Worm (Caenorhabditis elegans) whole organism, L4 larva: ENCODE measurements around the gene clik-1.

Experiments
- D1046.2 ChIP-seq: fragments of 200-800 bp; sonication (Bioruptor generic); IDR thresholded peaks from 2 replicates; pipeline ENCODE4 v1.3.6; 2022; ENCODE audit warnings: missing genetic modification characterization, missing compliant biosample characterization
- T20F7.1 ChIP-seq: fragments of 200-800 bp; sonication (Bioruptor generic); optimal IDR thresholded peaks from 2 replicates; lab custom pipeline; 2018; ENCODE audit warnings: mild to moderate bottlenecking, missing genetic modification characterization, missing compliant biosample characterization
- Y105C5A.15 ChIP-seq: fragments of 200-800 bp; sonication (Bioruptor generic); IDR thresholded peaks from 2 replicates; pipeline ENCODE4 v1.3.6; 2022; ENCODE audit warnings: missing genetic modification characterization, missing compliant biosample characterization
- aha-1 ChIP-seq: fragments of 150-350 bp; peaks from one replicate; lab custom pipeline; 2014; ENCODE audit warnings: missing biosample characterization, missing genetic modification characterization
- attf-4 ChIP-seq: sonication (generic microtip); optimal IDR thresholded peaks from 3 replicates; lab custom pipeline; 2017; ENCODE audit warnings: missing biosample characterization, missing genetic modification characterization
- ceh-20 ChIP-seq: fragments of 200-800 bp; sonication (Bioruptor generic); IDR thresholded peaks from 2 replicates; pipeline ENCODE4 v1.3.6; 2022; ENCODE audit warnings: missing genetic modification reagents, missing genetic modification characterization, missing compliant biosample characterization
- ceh-28 ChIP-seq: fragments of 150-350 bp; optimal IDR thresholded peaks from 2 replicates; lab custom pipeline; 2014; ENCODE audit warnings: missing biosample characterization, missing genetic modification reagents, missing genetic modification characterization
- ceh-44 ChIP-seq: fragments of 200-800 bp; sonication (Bioruptor generic); IDR thresholded peaks from 2 replicates; pipeline ENCODE4 v1.3.6; 2022; ENCODE audit warnings: missing genetic modification reagents, missing genetic modification characterization, missing compliant biosample characterization
- ces-1 ChIP-seq: fragments of 150-350 bp; sonication (generic microtip); optimal IDR thresholded peaks from 4 replicates; lab custom pipeline; 2014; ENCODE audit warnings: missing biosample characterization, missing genetic modification reagents, missing genetic modification characterization
- ctbp-1 ChIP-seq: fragments of 200-800 bp; sonication (Bioruptor generic); IDR thresholded peaks from 2 replicates; pipeline ENCODE4 v1.3.6; 2022; ENCODE audit warnings: missing genetic modification reagents, missing genetic modification characterization, missing compliant biosample characterization
- fos-1 ChIP-seq: fragments of 150-350 bp; optimal IDR thresholded peaks from 2 replicates; lab custom pipeline; 2014; ENCODE audit warnings: missing biosample characterization, missing genetic modification characterization
- hlh-11 ChIP-seq: fragments of 200-800 bp; sonication (Bioruptor generic); optimal IDR thresholded peaks from 2 replicates; lab custom pipeline; 2018; ENCODE audit warnings: mild to moderate bottlenecking, missing genetic modification characterization, missing compliant biosample characterization
- hlh-30 ChIP-seq: sonication (generic microtip); optimal IDR thresholded peaks from 2 replicates; lab custom pipeline; 2017; ENCODE audit warnings: antibody characterized with exemption, mild to moderate bottlenecking, missing genetic modification characterization, missing compliant biosample characterization; ENCODE audit not compliant: insufficient read depth
- hmg-1.1 ChIP-seq: fragments of 200-800 bp; sonication (Bioruptor generic); IDR thresholded peaks from 2 replicates; pipeline ENCODE4 v1.3.6; 2022; ENCODE audit warnings: missing genetic modification reagents, missing genetic modification characterization, missing compliant biosample characterization
- jun-1 ChIP-seq: fragments of 150-350 bp; optimal IDR thresholded peaks from 2 replicates; lab custom pipeline; 2014; ENCODE audit warnings: missing biosample characterization, missing genetic modification reagents, missing genetic modification characterization
- lim-7 ChIP-seq: fragments of 200-800 bp; sonication (Bioruptor generic); IDR thresholded peaks from 2 replicates; pipeline ENCODE4 v1.3.6; 2022; ENCODE audit warnings: missing genetic modification characterization, missing compliant biosample characterization
- lin-1 ChIP-seq: fragments of 200-800 bp; sonication (Bioruptor generic); IDR thresholded peaks from 2 replicates; pipeline ENCODE4 v1.3.6; 2022; ENCODE audit warnings: missing genetic modification reagents, missing genetic modification characterization, missing compliant biosample characterization
- lin-13 ChIP-seq: fragments of 150-350 bp; optimal IDR thresholded peaks from 2 replicates; lab custom pipeline; 2014; ENCODE audit warnings: missing biosample characterization, missing genetic modification reagents, missing genetic modification characterization
- lin-29 ChIP-seq: fragments of 200-800 bp; sonication (Bioruptor generic); IDR thresholded peaks from 2 replicates; pipeline ENCODE4 v1.3.6; 2022; ENCODE audit warnings: missing genetic modification reagents, missing genetic modification characterization, missing compliant biosample characterization
- lin-38 ChIP-seq: fragments of 200-800 bp; sonication (Bioruptor generic); IDR thresholded peaks from 2 replicates; pipeline ENCODE4 v1.3.6; 2022; ENCODE audit warnings: missing genetic modification reagents, missing genetic modification characterization, missing compliant biosample characterization
- lir-3 ChIP-seq: sonication (generic microtip); optimal IDR thresholded peaks from 2 replicates; lab custom pipeline; 2016; ENCODE audit warnings: mild to moderate bottlenecking, missing genetic modification characterization, missing compliant biosample characterization
- madf-5 ChIP-seq, 2 experiments: fragments of 200-800 bp; sonication (Bioruptor generic); IDR thresholded peaks; 2 replicates each; pipeline ENCODE4 v1.3.6; 2022; ENCODE audit warnings: missing compliant biosample characterization in 2 of 2, missing genetic modification characterization in 2 of 2
- madf-9 ChIP-seq: fragments of 200-800 bp; sonication (Bioruptor generic); conservative IDR thresholded peaks from 2 replicates; pipeline ENCODE4 v1.3.6; 2022; ENCODE audit warnings: missing genetic modification reagents, missing genetic modification characterization, missing compliant biosample characterization
- mes-2 ChIP-seq: sonication (generic microtip); optimal IDR thresholded peaks from 2 replicates; lab custom pipeline; 2016; ENCODE audit warnings: missing genotype, mild to moderate bottlenecking, missing genetic modification characterization, missing compliant biosample characterization; ENCODE audit not compliant: poor library complexity, severe bottlenecking
- mxl-3 ChIP-seq: fragments of 200-800 bp; sonication (Bioruptor generic); optimal IDR thresholded peaks from 2 replicates; lab custom pipeline; 2018; ENCODE audit warnings: mild to moderate bottlenecking, missing genetic modification characterization, missing compliant biosample characterization
- nhr-10 ChIP-seq: fragments of 150-350 bp; optimal IDR thresholded peaks from 2 replicates; lab custom pipeline; 2014; ENCODE audit warnings: missing biosample characterization, missing genetic modification characterization
- nhr-11 ChIP-seq: fragments of 150-350 bp; optimal IDR thresholded peaks from 2 replicates; lab custom pipeline; 2014; ENCODE audit warnings: missing biosample characterization, missing genetic modification characterization
- nhr-237 ChIP-seq: sonication (generic microtip); optimal IDR thresholded peaks from 2 replicates; lab custom pipeline; 2017; ENCODE audit warnings: missing biosample characterization, missing genetic modification characterization
- nhr-25 ChIP-seq: sonication (generic microtip); optimal IDR thresholded peaks from 2 replicates; lab custom pipeline; 2017; ENCODE audit warnings: missing genetic modification characterization, mild to moderate bottlenecking, missing compliant biosample characterization, antibody characterized with exemption, moderate library complexity, borderline replicate concordance; ENCODE audit not compliant: insufficient read depth
- nhr-76 ChIP-seq: fragments of 150-350 bp; optimal IDR thresholded peaks from 2 replicates; lab custom pipeline; 2014; ENCODE audit warnings: missing biosample characterization, missing genetic modification characterization
- rbr-2 ChIP-seq: sonication (generic microtip); optimal IDR thresholded peaks from 2 replicates; lab custom pipeline; 2016; ENCODE audit warnings: missing genotype, missing genetic modification characterization, missing compliant biosample characterization
- saeg-2 ChIP-seq: fragments of 200-800 bp; sonication (Bioruptor generic); IDR thresholded peaks from 2 replicates; pipeline ENCODE4 v1.3.6; 2022; ENCODE audit warnings: missing genetic modification reagents, missing genetic modification characterization, missing compliant biosample characterization
- sdz-12 ChIP-seq: fragments of 200-800 bp; sonication (Bioruptor generic); optimal IDR thresholded peaks from 2 replicates; lab custom pipeline; 2018; ENCODE audit warnings: mild to moderate bottlenecking, missing genetic modification characterization, missing compliant biosample characterization
- spr-1 ChIP-seq: sonication (generic microtip); optimal IDR thresholded peaks from 2 replicates; lab custom pipeline; 2016; ENCODE audit warnings: mild to moderate bottlenecking, missing genetic modification characterization, missing compliant biosample characterization
- tag-97 ChIP-seq: fragments of 200-800 bp; sonication (Bioruptor generic); IDR thresholded peaks from 2 replicates; pipeline ENCODE4 v1.3.6; 2022; ENCODE audit warnings: missing genetic modification characterization, missing compliant biosample characterization
- unc-130 ChIP-seq: sonication (generic microtip); optimal IDR thresholded peaks from 2 replicates; lab custom pipeline; 2016; ENCODE audit warnings: missing genetic modification reagents, missing genetic modification characterization, missing compliant biosample characterization
- unc-62 ChIP-seq, 3 experiments: fragments of 150-350 bp in 1 of 3; sonication (generic microtip); optimal IDR thresholded peaks in 2 of 3; peaks in 1 of 3; 1 replicate in 1 of 3; 2 replicates in 2 of 3; lab custom pipeline; 2014 to 2017; ENCODE audit warnings: missing biosample characterization in 3 of 3, missing genetic modification characterization in 3 of 3, missing genetic modification reagents in 3 of 3, missing genotype in 1 of 3

The clik-1 gene

ce11 chrV:6775708-6776107, 7.2 kb upstream of the clik-1 start, which contains the start of gene srh-28:
Gene srh-28, minus strand, starts transcription at chrV:6775808.
- TF ChIP-seq unc-62 (GFP tag; optimal IDR thresholded peaks at IDR 0.05 in 1 of 2; lab: Kevin White, UChicago) (peak in 1 of 2 experiments; percentile 22), unc-62 (tag; optimal IDR thresholded peaks at IDR 0.05; lab: Kevin White, UChicago) (no peak), nhr-10 (tag; lab: Kevin White, UChicago) (no peak), nhr-11 (tag; lab: Kevin White, UChicago) (no peak)

DNA sequence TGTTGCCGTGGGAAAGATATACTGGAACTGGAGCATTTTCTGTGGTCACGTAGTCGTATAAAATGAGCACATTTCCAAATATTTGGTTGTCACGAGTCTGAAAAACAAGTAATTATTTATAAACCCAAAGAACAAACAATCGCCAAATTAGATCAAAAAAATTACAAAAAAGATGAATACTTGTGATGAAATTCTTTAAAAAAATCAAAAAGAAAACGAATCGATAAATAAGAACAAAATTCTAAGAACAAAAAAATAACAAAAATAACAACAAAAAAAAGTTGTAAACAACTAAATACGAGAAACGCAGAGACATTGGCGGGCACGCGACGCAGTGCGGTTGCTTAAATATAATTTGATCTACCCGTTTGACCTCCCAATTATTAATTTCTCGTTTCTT, 5.2 kb upstream of the clik-1 start, which contains the start of gene ZC404.16:
Gene ZC404.16, minus strand, starts transcription at position 101 of the 400 bp plus-strand sequence.
- TF ChIP-seq hmg-1.1 (GFP tag; lab: Robert Waterston, UW) (no peak), madf-9 (no peak), ctbp-1 (GFP tag; lab: Robert Waterston, UW) (no peak), attf-4 (tag; lab: Kevin White, UChicago) (no peak), sdz-12 (GFP tag; lab: Kevin White, UChicago) (no peak), nhr-237 (tag; lab: Kevin White, UChicago) (no peak), lin-1 (GFP tag; lab: Robert Waterston, UW) (no peak), ceh-44 (GFP tag; lab: Robert Waterston, UW) (no peak), lir-3 (tag; lab: Kevin White, UChicago) (no peak), tag-97 (GFP tag; lab: Robert Waterston, UW) (no peak), madf-5 (GFP tag; IDR thresholded peaks at IDR 0.05; lab: Robert Waterston, UW) (no peak), nhr-76 (tag; lab: Kevin White, UChicago) (no peak), mxl-3 (GFP tag; lab: Kevin White, UChicago) (no peak), aha-1 (tag; lab: Kevin White, UChicago) (no peak), saeg-2 (no peak), nhr-25 (tag; lab: Kevin White, UChicago) (no peak), fos-1 (tag; lab: Kevin White, UChicago) (no peak), nhr-11 (tag; lab: Kevin White, UChicago) (no peak), D1046.2 (GFP tag; lab: Robert Waterston, UW) (no peak), ceh-20 (GFP tag; lab: Robert Waterston, UW) (no peak)

- TF ChIP-seq nhr-10 (tag; lab: Kevin White, UChicago), result no peak
- no peak for TF ChIP-seq hlh-30 (tag; lab: Kevin White, UChicago)
- no peak for TF ChIP-seq mes-2 (tag; lab: Kevin White, UChicago)
- no peak for TF ChIP-seq Y105C5A.15
- TF ChIP-seq spr-1 (tag; lab: Kevin White, UChicago), result no peak
- TF ChIP-seq T20F7.1, result no peak
- TF ChIP-seq jun-1 (tag; lab: Kevin White, UChicago), result no peak
- TF ChIP-seq lin-13 (GFP tag; lab: Kevin White, UChicago), result no peak
- TF ChIP-seq sdz-12 (GFP tag; lab: Kevin White, UChicago), result no peak
- no peak for TF ChIP-seq ces-1
- no peak for TF ChIP-seq lin-38 (GFP tag; lab: Robert Waterston, UW)
- TF ChIP-seq lim-7 (GFP tag; lab: Robert Waterston, UW), result no peak
- TF ChIP-seq hlh-11 (tag; lab: Kevin White, UChicago), result no peak
- no peak for TF ChIP-seq lin-29 (GFP tag; lab: Robert Waterston, UW)
- TF ChIP-seq unc-130 (GFP tag; lab: Kevin White, UChicago), result no peak
- no peak for TF ChIP-seq ceh-28
- no peak for TF ChIP-seq rbr-2
- TF ChIP-seq nhr-11 (tag; lab: Kevin White, UChicago), result no peak
Observed at ce11 chrV:6771645-6772044, 3.1 kb upstream of the clik-1 start, which contains the start of gene srh-30. Gene srh-30, minus strand, starts transcription at chrV:6771745.
